Fruit fly (Drosophila melanogaster) S2 (cell line): ENCODE measurements around the gene CG14397.
A peak's percentile ranks its signal among the peaks of the same experiment; 100 is the strongest.

Experiments
- CG8478 ChIP-seq: fragments of >200 bp; optimal IDR thresholded peaks from 2 replicates; lab custom pipeline; 2018
- CTCF ChIP-seq, 2 experiments: fragments of >200 bp; optimal IDR thresholded peaks; 2 replicates each; lab custom pipeline; 2018

The CG14397 gene

DNA sequence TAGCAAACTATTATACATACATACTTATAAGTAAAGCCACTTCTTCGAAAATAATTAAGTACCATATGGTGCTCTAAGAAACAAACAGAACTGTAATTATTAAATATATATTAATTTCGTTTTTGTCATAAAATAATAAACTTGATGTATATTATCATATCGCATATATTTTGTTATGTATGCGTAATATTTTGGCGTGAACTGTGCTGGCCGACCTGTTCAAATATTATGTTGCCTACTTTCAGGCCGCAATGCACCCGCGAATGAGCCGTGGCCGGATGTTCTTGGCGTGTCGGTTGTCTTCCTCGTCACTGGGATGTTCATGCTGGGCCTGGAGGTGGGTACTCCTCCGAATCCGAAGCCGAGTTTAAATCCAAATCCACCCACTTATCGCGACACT lies 13.2 kb upstream of the CG14397 start:
- TF ChIP-seq CG8478 (lab: Kevin White, UChicago) (no peak), CTCF (optimal IDR thresholded peaks at IDR 0.05; lab: Kevin White, UChicago) (no peak)

DNA sequence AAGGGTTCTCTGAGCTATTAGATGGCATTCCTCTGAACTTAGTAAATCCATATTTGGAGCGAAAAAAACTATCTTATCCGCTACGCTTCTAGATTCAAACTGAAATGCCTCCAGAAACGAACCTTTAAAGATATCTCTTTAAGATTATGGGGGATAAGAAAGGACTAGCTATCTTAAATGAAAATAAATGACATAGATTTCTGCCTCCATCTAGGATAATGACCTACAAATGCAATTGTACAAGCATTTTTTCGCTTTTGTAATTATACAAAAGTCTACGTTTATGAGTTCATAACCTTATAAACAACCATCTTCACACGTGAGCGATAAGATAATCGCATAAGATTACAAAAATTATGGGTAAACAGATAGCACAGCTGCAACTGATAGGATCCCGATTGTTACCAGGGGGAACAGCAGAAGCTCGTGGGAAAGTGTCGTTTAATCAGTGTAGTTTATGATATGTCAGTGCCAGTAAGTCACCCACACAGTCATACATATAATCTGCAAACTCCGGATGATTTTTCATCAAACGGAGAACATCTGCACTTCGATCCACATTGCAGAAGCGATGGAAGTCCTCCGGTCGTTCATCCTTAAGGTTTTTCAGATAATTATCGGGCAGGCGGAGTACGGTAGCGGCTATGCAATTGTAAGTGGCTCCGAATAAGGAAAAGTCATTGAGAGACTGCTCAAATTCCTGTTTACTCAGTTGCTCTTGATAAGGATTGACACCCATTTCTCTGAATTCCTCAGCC lies 8.4 kb upstream of the CG14397 start, which contains the start of gene CG33511:
TSS of gene CG33511 (minus strand) at position 51 of the 758 bp plus-strand sequence.
- no peak for TF ChIP-seq CG8478 (lab: Kevin White, UChicago)
- TF ChIP-seq CTCF (optimal IDR thresholded peaks at IDR 0.05; lab: Kevin White, UChicago): no peak

DNA sequence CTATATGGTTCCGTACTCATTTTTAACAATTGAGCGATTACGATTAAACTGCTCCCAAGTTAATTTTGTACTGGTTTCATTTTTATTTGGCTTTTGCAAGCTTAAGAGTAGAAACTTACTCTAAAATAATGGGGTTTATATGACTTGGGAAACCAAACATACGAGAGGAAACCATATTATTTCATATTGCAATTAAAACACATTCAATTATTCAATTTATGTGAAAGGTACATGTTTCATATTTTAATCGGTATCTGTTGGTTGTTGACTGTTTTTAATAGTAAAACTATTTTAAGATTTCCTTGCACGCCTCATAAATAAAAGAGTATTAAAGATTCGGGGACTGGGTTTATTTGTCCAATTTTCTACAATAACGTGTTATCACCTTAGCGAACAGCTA lies 6.8 kb upstream of the CG14397 start, which contains the start of gene CG33510:
TSS of gene CG33510 (minus strand) at position 59 of the 400 bp plus-strand sequence.
- TF ChIP-seq CG8478 (lab: Kevin White, UChicago) (no peak), CTCF (optimal IDR thresholded peaks at IDR 0.05; lab: Kevin White, UChicago) (no peak)

DNA sequence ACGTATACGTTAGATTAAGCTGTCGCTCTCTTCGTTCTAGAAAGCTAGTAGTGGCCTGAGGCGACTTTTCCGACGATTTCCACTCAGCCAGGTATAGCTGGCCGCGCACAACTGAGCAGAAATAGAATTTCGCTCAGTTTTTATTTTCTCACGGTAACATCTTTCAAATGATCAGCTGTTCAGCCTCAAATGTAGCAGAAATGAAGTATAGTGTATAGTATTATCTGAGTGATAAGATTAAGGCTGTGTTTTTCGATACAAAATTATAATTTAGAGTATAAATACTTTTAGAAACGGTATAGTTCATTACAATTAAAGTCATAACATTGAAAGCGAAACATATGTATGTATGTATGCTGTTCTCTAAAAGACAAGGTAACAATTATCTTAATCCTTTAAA lies 4.6 kb upstream of the CG14397 start, which contains the start of gene CG33509:
TSS of gene CG33509 (minus strand) at position 101 of the 400 bp plus-strand sequence.
- no peak for TF ChIP-seq CG8478 (lab: Kevin White, UChicago)
- no peak for TF ChIP-seq CTCF (optimal IDR thresholded peaks at IDR 0.05; lab: Kevin White, UChicago)

DNA sequence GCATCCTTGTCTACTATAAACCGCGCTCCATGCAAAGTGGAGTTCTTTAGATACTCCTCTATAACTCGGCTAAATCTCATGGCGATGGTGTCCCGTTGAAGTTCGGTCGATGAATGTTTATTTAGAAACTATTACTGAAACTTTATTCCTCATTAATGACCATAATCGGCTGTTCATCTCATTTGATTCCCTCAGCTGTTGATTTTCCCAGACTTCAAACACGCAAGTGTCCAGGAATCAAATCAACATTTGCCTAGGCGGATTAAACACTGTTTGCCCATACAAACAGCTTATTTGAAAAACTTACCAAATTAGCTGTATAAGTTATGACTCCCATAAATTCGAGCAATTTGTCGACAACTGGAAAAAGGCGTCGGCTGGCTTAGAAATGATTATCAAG lies 2.4 kb upstream of the CG14397 start, which contains the start of gene ppk13:
TSS of gene ppk13 (minus strand) at position 101 of the 400 bp plus-strand sequence.
- TF ChIP-seq CG8478 (lab: Kevin White, UChicago) (no peak), CTCF (optimal IDR thresholded peaks at IDR 0.05; lab: Kevin White, UChicago) (no peak)

DNA sequence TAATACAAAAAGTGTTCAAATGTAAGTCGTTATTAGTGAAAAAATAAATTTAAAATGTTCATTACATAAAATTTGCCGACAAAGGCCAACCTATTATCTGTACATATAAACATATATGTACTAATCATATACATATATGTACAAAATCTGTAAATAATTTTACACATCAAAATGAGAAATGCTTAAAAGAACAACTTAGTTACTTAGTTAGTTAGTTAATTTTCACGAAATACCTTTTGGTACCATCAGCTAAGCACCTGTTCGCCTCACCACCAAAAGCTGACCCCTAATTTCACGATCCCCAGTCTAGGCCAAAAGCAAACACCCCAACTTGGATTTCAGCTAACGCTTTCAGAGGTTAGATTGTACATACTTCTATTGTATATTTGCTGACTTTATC lies 2.0 kb upstream of the CG14397 start, which contains the start of gene CG9259:
TSS of gene CG9259 (plus strand) at position 301 of the 400 bp plus-strand sequence.
- TF ChIP-seq CTCF (optimal IDR thresholded peaks at IDR 0.05; lab: Kevin White, UChicago) (no peak), CG8478 (lab: Kevin White, UChicago) (no peak)

DNA sequence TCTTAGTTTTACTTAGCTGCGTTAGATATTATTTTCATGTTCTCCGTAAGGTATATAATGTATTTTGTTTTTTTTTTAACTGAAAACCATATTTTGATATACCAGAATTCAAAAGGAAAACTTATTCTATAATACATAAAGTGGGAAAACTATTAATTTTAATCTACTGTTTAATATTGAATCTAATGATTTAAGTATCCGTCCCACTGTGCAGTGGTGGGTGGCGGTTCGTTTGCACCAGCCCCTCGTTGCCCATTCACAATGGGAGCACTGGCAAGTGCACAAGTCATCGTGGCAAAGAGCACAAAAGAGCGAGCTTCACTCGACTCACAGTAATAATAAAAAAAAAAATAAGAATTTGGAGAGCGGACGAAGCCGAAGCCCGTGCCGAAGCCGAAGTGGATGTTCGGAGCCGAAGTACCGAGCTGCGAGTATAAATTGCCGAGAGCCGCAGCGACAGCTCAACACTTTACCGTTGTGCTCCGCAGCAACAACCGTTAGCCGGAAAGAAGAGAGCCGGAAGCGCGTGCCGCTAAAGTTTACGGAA lies 5.5 kb downstream of the CG14397 start, which contains the start of gene CG34136:
TSS of gene CG34136 (plus strand) at position 475 of the 547 bp plus-strand sequence.
- no peak for TF ChIP-seq CTCF (optimal IDR thresholded peaks at IDR 0.05; lab: Kevin White, UChicago)
- TF ChIP-seq CG8478 (lab: Kevin White, UChicago): no peak

DNA sequence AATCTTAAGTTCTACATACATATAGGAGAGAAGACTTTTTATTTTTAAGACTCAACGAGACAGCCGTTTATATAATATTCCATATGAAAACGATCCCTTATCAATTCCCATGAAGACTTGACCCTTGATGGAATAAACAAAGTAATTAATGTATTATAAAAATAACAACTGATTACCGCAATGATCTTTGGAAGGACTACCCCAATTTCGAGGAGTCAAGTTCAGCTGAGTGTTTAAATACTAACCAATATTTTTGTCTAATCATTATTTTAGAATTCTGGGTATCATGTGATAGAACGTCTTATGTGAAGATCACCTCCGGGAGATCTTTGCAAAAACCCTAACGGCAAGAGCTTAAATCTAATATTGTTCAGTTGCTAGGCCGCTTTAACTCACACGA lies 6.8 kb downstream of the CG14397 start:
- TF ChIP-seq CG8478 (lab: Kevin White, UChicago) (no peak), CTCF (optimal IDR thresholded peaks at IDR 0.05; lab: Kevin White, UChicago) (no peak)

DNA sequence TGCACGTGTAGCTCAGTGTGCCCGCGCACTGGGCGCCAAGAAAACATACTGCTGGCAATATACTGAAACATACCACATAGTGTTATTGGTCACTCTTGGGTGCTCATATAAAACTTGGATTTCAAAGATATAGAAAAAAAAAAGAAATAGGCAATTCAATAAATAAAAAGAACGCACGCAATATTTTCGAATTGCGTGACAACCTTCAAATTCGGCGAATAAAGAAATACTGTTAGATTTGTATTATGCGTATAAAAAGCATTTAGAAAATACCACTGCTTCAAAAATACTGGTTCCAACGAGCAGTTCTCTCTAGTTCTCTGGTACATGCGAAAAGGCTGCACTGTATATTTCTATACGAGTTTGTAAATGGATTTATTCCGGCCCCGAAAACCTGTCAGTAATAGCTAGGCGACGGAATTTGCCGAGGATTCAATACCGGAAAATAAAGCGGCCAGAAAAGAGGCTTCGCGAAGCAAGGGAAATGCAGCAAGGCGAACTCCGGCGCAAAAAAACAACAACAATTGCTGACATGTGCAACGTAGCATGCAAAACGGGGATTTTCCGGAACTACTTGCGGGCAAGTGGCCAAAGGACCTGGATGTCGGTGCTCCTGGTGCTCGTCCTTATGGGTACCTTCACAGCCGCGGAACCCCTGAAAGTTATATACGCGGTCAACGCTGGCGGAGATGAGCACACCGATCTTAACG lies 11.5 kb downstream of the CG14397 start, which contains the start of gene CG9257:
TSS of gene CG9257 (plus strand) at position 345 of the 710 bp plus-strand sequence.
- TF ChIP-seq CG8478 (lab: Kevin White, UChicago) (no peak), CTCF (optimal IDR thresholded peaks at IDR 0.05; lab: Kevin White, UChicago) (no peak)

DNA sequence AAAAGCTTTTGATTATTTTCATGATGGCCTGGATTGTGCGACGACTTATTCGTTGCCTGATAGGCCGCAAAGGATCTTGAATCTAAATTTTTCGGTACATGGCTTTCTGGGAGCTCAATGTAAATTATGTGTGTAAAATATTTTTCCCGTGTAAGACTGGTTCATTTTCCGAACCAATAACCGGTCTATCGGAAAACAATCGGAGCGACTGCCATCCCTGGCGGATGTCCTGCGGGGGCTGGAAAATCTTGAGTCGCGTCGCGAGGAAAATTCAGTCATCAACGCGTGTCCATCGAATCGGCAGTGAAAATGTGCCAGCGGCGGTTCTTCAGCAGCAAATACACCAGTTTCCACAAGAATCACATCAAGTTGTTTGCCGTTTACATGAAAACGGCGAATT lies 13.3 kb downstream of the CG14397 start, which contains the start of the genes CG46307 and Nhe2:
TSS of gene CG46307 (plus strand) at position 243 of the 400 bp plus-strand sequence.
TSS of gene Nhe2 (plus strand) at position 243 of the 400 bp plus-strand sequence.
- TF ChIP-seq CTCF (optimal IDR thresholded peaks at IDR 0.05; lab: Kevin White, UChicago) (peak; percentile 24 to 27), CG8478 (lab: Kevin White, UChicago) (no peak)

DNA sequence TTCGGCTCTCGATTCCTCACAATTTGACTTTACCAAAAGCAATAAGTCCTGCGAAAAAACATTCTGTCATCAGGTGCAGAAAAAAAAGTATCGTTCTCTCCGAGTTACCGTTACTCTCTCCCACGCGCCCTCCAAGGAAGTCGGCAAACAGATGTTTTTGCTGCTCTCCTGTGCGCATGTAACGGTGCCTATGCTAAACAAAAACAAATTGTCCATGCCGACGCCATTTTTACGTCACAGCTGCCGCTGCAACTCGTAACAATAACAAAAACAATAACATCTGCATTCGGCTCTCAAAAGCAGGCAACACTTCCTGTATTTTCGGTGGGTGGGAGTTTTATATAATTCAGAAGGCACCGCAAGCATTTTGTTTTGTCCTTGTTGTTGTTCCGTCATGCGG lies 14.1 kb downstream of the CG14397 start:
- TF ChIP-seq CTCF (optimal IDR thresholded peaks at IDR 0.05; lab: Kevin White, UChicago): no peak
- TF ChIP-seq CG8478 (lab: Kevin White, UChicago): no peak

DNA sequence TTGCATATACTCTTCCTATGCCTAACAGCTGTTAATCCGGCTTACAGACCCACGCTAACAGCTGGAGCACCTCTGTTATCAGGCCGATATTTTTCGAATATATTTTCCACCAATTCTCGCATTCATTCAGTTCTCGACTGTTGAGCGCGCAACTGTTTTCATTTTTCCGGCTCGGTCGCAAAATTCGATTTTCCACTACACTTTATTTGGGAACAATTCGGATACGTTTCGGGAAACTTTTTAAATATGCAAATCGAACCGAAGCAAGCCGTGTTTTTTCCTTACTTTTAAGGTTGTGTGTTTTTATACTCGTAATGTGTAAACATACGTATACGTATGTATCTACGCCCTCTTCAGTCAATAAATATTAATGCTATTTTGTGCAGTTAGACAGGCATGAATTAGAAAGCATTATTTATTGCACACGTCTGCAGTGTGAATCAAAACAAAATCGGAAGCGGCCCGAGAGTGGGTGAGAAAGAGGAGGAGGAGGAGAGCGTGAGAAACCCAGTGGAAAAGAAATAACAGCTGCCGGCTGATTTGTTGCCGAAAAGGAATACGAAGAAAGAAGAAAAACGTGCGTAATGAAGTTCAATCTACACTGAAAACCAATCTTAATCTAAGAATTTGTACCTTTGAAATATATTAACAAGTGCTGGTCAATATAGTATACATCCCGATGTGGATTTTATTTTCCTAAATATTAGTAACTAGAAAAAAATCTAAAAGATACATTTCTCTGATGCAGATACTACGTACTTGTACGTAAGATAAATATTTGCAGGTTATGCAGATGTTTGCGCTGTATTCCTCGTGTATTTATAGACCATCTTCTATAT lies 16.8 kb downstream of the CG14397 start:
- TF ChIP-seq CTCF (optimal IDR thresholded peaks at IDR 0.05; lab: Kevin White, UChicago) (no peak), CG8478 (lab: Kevin White, UChicago) (no peak)

DNA sequence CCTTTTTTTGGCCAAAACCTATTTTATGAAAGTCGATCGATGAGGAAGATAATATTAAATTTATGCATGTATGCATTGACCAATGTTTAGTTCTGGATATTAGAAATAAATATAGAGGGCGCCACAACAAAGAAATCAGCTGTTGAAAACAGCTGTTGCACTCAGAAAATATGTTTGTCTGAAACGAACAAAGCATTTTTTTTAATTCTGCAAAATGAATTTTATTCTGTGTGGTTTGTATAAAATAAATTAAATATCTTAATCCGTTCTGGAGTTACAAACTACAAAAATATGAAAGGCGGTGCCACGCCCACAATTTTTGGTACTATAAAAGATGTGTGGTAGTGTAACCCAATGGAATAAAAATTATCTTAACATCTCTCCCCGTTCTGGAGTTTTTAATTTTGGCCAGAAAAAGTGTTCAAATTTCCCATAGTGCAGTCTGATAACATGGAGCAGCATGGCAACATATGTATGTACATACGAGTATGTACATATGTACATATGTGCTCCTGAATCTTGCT lies 17.8 kb downstream of the CG14397 start:
- TF ChIP-seq CTCF (optimal IDR thresholded peaks at IDR 0.05; lab: Kevin White, UChicago): peak; percentile 65 to 70
- TF ChIP-seq CG8478 (lab: Kevin White, UChicago): no peak
